Worm (Caenorhabditis elegans): ENCODE measurements around the gene srpa-68.

srpa-68 gene

ce11 chrV:12245777-12246452, 45.5 kb downstream of the srpa-68 start:
- no peak for TF ChIP-seq flt-1 (GFP tag; IDR thresholded peaks at IDR 0.05)
- TF ChIP-seq med-1 (GFP tag; optimal IDR thresholded peaks at IDR 0.05; ENCODE audit: insufficient read depth) = no peak
- TF ChIP-seq ztf-29 (GFP tag; IDR thresholded peaks at IDR 0.05) = no peak
- no peak for TF ChIP-seq cog-1 (tag; optimal IDR thresholded peaks at IDR 0.05)
- no peak for TF ChIP-seq T22C8.4 (GFP tag; IDR thresholded peaks at IDR 0.05)
- TF ChIP-seq tab-1 (GFP tag; IDR thresholded peaks at IDR 0.05) = no peak
- no peak for TF ChIP-seq klf-2 (GFP tag; conservative IDR thresholded peaks at IDR 0.05)
- TF ChIP-seq ref-1 (GFP tag; conservative IDR thresholded peaks at IDR 0.05) = no peak

DNA sequence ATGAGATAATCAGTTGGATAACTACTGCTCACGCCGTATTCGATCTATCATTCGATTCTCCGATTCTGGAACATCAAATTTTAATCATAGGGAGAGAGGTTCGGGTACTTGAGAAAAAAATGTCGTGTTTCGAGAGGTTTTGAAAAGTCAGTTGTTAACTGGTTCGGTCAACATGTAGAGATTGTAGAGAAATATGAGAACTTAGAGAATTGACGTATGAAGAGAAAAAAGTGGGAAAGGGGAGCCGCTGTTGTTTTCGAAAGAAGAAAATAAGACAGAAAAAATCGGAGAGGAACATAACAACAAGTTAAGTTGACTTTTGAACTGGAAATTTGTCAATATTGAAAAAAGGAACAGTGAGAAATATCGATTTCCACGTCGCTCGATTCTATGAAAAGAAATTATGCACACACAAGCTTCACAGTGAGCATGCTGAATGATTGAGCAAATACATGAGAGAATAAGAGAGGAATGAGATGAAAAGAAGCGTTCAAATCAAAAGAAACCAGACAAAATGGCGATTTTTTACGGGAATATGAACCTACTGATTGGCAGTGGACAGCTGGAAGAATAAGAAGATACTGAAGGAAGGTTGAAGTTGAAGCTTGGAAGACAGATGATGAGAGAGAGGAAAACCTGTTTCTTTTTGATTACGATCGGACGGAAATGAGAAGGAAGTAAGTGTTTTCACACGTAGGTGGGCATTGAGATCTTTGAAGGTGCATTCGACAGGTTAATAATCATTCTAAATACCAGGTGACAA, 46.3 kb downstream of the srpa-68 start, which contains the start of the genes T04H1.13, slfl-5 and rad-50:
Gene T04H1.13 (minus strand): TSS at position 51 of the 763 bp plus-strand sequence.
Gene slfl-5 (minus strand): TSS at position 65 of the 763 bp plus-strand sequence.
Gene rad-50 (plus strand): TSS at position 667 of the 763 bp plus-strand sequence.
- TF ChIP-seq ztf-23 (GFP tag; IDR thresholded peaks at IDR 0.05) (no peak), T22C8.4 (GFP tag; IDR thresholded peaks at IDR 0.05) (no peak), ztf-29 (GFP tag; IDR thresholded peaks at IDR 0.05) (no peak), klf-2 (GFP tag; conservative IDR thresholded peaks at IDR 0.05) (no peak), flt-1 (GFP tag; IDR thresholded peaks at IDR 0.05) (no peak), tab-1 (GFP tag; IDR thresholded peaks at IDR 0.05) (no peak)

DNA sequence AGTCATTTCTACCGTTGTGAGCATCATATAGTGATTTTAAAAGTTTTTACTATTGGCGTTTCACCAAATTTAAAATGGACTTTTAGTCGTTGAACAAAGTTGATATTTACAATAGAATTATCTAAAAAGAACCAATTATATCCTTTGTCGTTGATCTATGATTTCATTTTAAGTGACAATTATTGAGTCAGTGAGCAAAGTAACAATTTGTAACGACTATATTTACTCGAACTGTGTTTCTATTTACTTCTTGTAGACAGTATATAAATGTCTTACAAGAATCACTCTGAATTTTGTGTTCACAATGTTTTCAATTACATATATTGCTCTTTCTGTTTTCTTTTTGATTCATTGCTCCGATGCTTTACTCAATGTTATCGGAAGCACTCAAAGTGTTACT, 50.3 kb downstream of the srpa-68 start, which contains the start of gene ttr-22:
Gene ttr-22 (plus strand): TSS at position 301 of the 400 bp plus-strand sequence.
- no peak for TF ChIP-seq T22C8.4 (GFP tag; IDR thresholded peaks at IDR 0.05)
- no peak for TF ChIP-seq ztf-29 (GFP tag; IDR thresholded peaks at IDR 0.05)
- no peak for TF ChIP-seq cog-1 (tag; optimal IDR thresholded peaks at IDR 0.05)
- no peak for TF ChIP-seq ref-1 (GFP tag; conservative IDR thresholded peaks at IDR 0.05)
- no peak for TF ChIP-seq flt-1 (GFP tag; IDR thresholded peaks at IDR 0.05)
- TF ChIP-seq klf-2 (GFP tag; conservative IDR thresholded peaks at IDR 0.05) = no peak
- no peak for TF ChIP-seq med-1 (GFP tag; optimal IDR thresholded peaks at IDR 0.05; ENCODE audit: insufficient read depth)
- no peak for TF ChIP-seq tab-1 (GFP tag; IDR thresholded peaks at IDR 0.05)
- TF ChIP-seq ztf-23 (GFP tag; IDR thresholded peaks at IDR 0.05) = no peak
